Fruit fly (Drosophila melanogaster): ENCODE measurements around the gene CG8086.

DNA sequence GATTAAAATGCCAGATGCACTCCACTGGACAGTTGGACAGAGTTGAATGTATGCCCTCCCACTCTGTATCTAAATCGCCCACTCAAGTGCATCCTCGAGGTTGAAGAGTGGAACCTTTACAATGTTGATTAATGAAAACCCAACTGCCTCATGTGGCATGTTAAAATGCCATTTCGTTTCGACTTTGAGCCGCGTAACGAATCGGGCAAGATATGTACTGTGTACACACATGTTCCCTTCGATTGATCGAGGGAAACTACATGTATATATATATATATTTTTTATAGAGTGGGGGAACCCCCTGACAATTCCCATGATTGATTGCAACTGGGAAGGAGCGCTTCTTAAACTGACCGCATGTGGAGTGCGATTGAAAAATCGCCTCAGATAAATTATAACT, 30.8 kb upstream of the CG8086 start:
- TF ChIP-seq ac (GFP tag; optimal IDR thresholded peaks at IDR 0.05) (no peak), CG32767 (GFP tag; IDR thresholded peaks at IDR 0.05) (no peak)

Data from whole organism, embryonic.